Fruit fly (Drosophila melanogaster) whole organism, embryonic: ENCODE results near the gene Duox.
A peak's percentile ranks its signal among the peaks of the same experiment; 100 is the strongest.

Experiments
- Ada2b ChIP-seq: fragments of 200-800 bp; sonication (Bioruptor generic); IDR thresholded peaks from 2 replicates; pipeline ENCODE4 v1.3.6; 2022; ENCODE audit warnings: missing biosample characterization, missing genetic modification characterization
- BtbVII ChIP-seq: fragments of 200-800 bp; sonication (Bioruptor generic); optimal IDR thresholded peaks from 3 replicates; lab custom pipeline; 2017; ENCODE audit warnings: missing biosample characterization, mild to moderate bottlenecking, missing genetic modification characterization
- CG10543 ChIP-seq: fragments of 200-800 bp; sonication (Bioruptor generic); optimal IDR thresholded peaks from 3 replicates; lab custom pipeline; 2017; ENCODE audit warnings: missing biosample characterization, mild to moderate bottlenecking, missing genetic modification characterization, moderate library complexity
- CG12104 ChIP-seq: fragments of 200-800 bp; sonication (Bioruptor generic); optimal IDR thresholded peaks from 3 replicates; lab custom pipeline; 2016; ENCODE audit warnings: missing biosample characterization, missing genetic modification characterization
- CG14441 ChIP-seq: fragments of 200-800 bp; sonication (Bioruptor generic); IDR thresholded peaks from 2 replicates; pipeline ENCODE4 v1.3.6; 2022; ENCODE audit warnings: missing biosample characterization, missing genetic modification characterization
- CG15269 ChIP-seq: fragments of 200-800 bp; sonication (Bioruptor generic); optimal IDR thresholded peaks from 2 replicates; lab custom pipeline; 2018; ENCODE audit warnings: missing biosample characterization, mild to moderate bottlenecking, missing genetic modification characterization, moderate library complexity
- CG34376 ChIP-seq: fragments of 200-800 bp; sonication (Bioruptor generic); optimal IDR thresholded peaks from 2 replicates; lab custom pipeline; 2018; ENCODE audit warnings: missing biosample characterization, mild to moderate bottlenecking, missing genetic modification characterization
- CG3847 ChIP-seq: fragments of 200-800 bp; sonication (Bioruptor generic); IDR thresholded peaks from 2 replicates; pipeline ENCODE4 v1.3.6; 2022; ENCODE audit warnings: missing biosample characterization, missing genetic modification characterization
- CG42726 ChIP-seq: fragments of 200-800 bp; sonication (Bioruptor generic); IDR thresholded peaks from 2 replicates; pipeline ENCODE4 v1.3.6; 2022; ENCODE audit warnings: missing biosample characterization, missing genetic modification characterization; ENCODE audit not compliant: partially characterized antibody
- CG4617 ChIP-seq: fragments of 200-800 bp; sonication (Bioruptor generic); optimal IDR thresholded peaks from 3 replicates; lab custom pipeline; 2016; ENCODE audit warnings: missing biosample characterization, missing genetic modification characterization, borderline replicate concordance
- CG4854 ChIP-seq: fragments of 200-800 bp; sonication (Bioruptor generic); optimal IDR thresholded peaks from 2 replicates; lab custom pipeline; 2016; ENCODE audit warnings: missing biosample characterization, missing genetic modification characterization, inconsistent platforms
- CG7556 ChIP-seq: fragments of 200-800 bp; sonication (Bioruptor generic); optimal IDR thresholded peaks from 2 replicates; lab custom pipeline; 2017; ENCODE audit warnings: missing biosample characterization, mild to moderate bottlenecking, missing genetic modification characterization
- CG8281 ChIP-seq: fragments of 200-800 bp; sonication (Bioruptor generic); optimal IDR thresholded peaks from 2 replicates; lab custom pipeline; 2018; ENCODE audit warnings: missing biosample characterization, mild to moderate bottlenecking, missing genetic modification characterization, moderate library complexity
- CG8290 ChIP-seq, 3 experiments: fragments of 200-800 bp; sonication (Bioruptor generic); optimal IDR thresholded peaks; 2 replicates each; lab custom pipeline; 2016 to 2019; ENCODE audit warnings: missing biosample characterization in 3 of 3, missing genetic modification characterization in 3 of 3, mild to moderate bottlenecking in 2 of 3, moderate library complexity in 1 of 3
- CG9437 ChIP-seq: fragments of 200-800 bp; sonication (Bioruptor generic); optimal IDR thresholded peaks from 2 replicates; lab custom pipeline; 2018; ENCODE audit warnings: missing biosample characterization, mild to moderate bottlenecking, missing genetic modification characterization
- CG9727 ChIP-seq: fragments of 200-800 bp; sonication (Bioruptor generic); optimal IDR thresholded peaks from 3 replicates; lab custom pipeline; 2017; ENCODE audit warnings: missing biosample characterization, mild to moderate bottlenecking, missing genetic modification characterization
- CoRest ChIP-seq: fragments of 200-800 bp; sonication (Bioruptor generic); optimal IDR thresholded peaks from 3 replicates; lab custom pipeline; 2018; ENCODE audit warnings: missing biosample characterization, mild to moderate bottlenecking, missing genetic modification characterization, moderate library complexity
- Deaf1 ChIP-seq: fragments of 200-800 bp; optimal IDR thresholded peaks from 3 replicates; lab custom pipeline; 2019; ENCODE audit warnings: missing biosample characterization, mild to moderate bottlenecking, missing genetic modification characterization, moderate library complexity
- Hey ChIP-seq: fragments of 200-800 bp; sonication (Bioruptor generic); optimal IDR thresholded peaks from 3 replicates; lab custom pipeline; 2018; ENCODE audit warnings: missing biosample characterization, mild to moderate bottlenecking, missing genetic modification characterization
- HmgD ChIP-seq: fragments of 200-800 bp; sonication (Bioruptor generic); optimal IDR thresholded peaks from 3 replicates; lab custom pipeline; 2016; ENCODE audit warnings: missing biosample characterization, missing genetic modification characterization
- HmgZ ChIP-seq: fragments of 200-800 bp; sonication (Bioruptor generic); optimal IDR thresholded peaks from 2 replicates; lab custom pipeline; 2018; ENCODE audit warnings: missing biosample characterization, mild to moderate bottlenecking, missing genetic modification characterization
- Lpt ChIP-seq: fragments of >200 bp; optimal IDR thresholded peaks from 2 replicates; lab custom pipeline; 2018; ENCODE audit warnings: missing biosample characterization, missing genetic modification characterization
- Poxn ChIP-seq: fragments of 200-800 bp; sonication (Bioruptor generic); IDR thresholded peaks from 2 replicates; pipeline ENCODE4 v1.3.6; 2022; ENCODE audit warnings: missing biosample characterization, missing genetic modification characterization
- Sox100B ChIP-seq: fragments of 200-800 bp; sonication (Bioruptor generic); optimal IDR thresholded peaks from 3 replicates; lab custom pipeline; 2018; ENCODE audit warnings: missing biosample characterization, mild to moderate bottlenecking, missing genetic modification characterization
- Xrp1 ChIP-seq: fragments of 200-800 bp; sonication (Bioruptor generic); IDR thresholded peaks from 2 replicates; pipeline ENCODE4 v1.3.6; 2022; ENCODE audit warnings: missing biosample characterization, missing genetic modification characterization
- amos ChIP-seq: fragments of 200-800 bp; sonication (Bioruptor generic); IDR thresholded peaks from 2 replicates; pipeline ENCODE4 v1.3.6; 2022; ENCODE audit warnings: missing biosample characterization, missing genetic modification characterization; ENCODE audit not compliant: partially characterized antibody
- bcd ChIP-seq: fragments of 200-800 bp; sonication (Bioruptor generic); optimal IDR thresholded peaks from 2 replicates; lab custom pipeline; 2017; ENCODE audit warnings: missing biosample characterization, mild to moderate bottlenecking, missing genetic modification characterization
- bigmax ChIP-seq: fragments of 200-800 bp; sonication (Bioruptor generic); optimal IDR thresholded peaks from 2 replicates; lab custom pipeline; 2018; ENCODE audit warnings: missing biosample characterization, mild to moderate bottlenecking, missing genetic modification characterization
- corto ChIP-seq: fragments of 200-800 bp; sonication (Bioruptor generic); optimal IDR thresholded peaks from 2 replicates; lab custom pipeline; 2016; ENCODE audit warnings: missing biosample characterization, mild to moderate bottlenecking, missing genetic modification characterization, moderate library complexity
- dmrt11E ChIP-seq: fragments of 200-800 bp; sonication (Bioruptor generic); optimal IDR thresholded peaks from 3 replicates; lab custom pipeline; 2018; ENCODE audit warnings: missing biosample characterization, mild to moderate bottlenecking, missing genetic modification characterization, moderate library complexity
- ewg ChIP-seq: fragments of 200-800 bp; sonication (Bioruptor generic); optimal IDR thresholded peaks from 3 replicates; lab custom pipeline; 2017; ENCODE audit warnings: mild to moderate bottlenecking, missing biosample characterization, missing genetic modification reagents, missing genetic modification characterization
- gcm2 ChIP-seq: fragments of 200-800 bp; sonication (Bioruptor generic); optimal IDR thresholded peaks from 2 replicates; lab custom pipeline; 2016; ENCODE audit warnings: missing biosample characterization, missing genetic modification characterization
- gsb-n ChIP-seq: fragments of 200-800 bp; sonication (Bioruptor generic); optimal IDR thresholded peaks from 3 replicates; lab custom pipeline; 2018; ENCODE audit warnings: missing biosample characterization, mild to moderate bottlenecking, missing genetic modification characterization
- hkb ChIP-seq, 2 experiments: fragments of 200-800 bp in 1 of 2; fragments of >200 bp in 1 of 2; sonication (Bioruptor generic) in 1 of 2; IDR thresholded peaks in 1 of 2; optimal IDR thresholded peaks in 1 of 2; 2 replicates each; pipeline versions ENCODE4 v1.3.6 to Lab custom; 2017 to 2022; ENCODE audit warnings: missing biosample characterization in 1 of 2, missing genetic modification characterization in 1 of 2
- jing ChIP-seq: fragments of 200-800 bp; sonication (Bioruptor generic); optimal IDR thresholded peaks from 2 replicates; lab custom pipeline; 2018; ENCODE audit warnings: missing biosample characterization, mild to moderate bottlenecking, missing genetic modification characterization
- lbe ChIP-seq: fragments of 200-800 bp; sonication (Bioruptor generic); optimal IDR thresholded peaks from 2 replicates; lab custom pipeline; 2016; ENCODE audit warnings: missing biosample characterization, mild to moderate bottlenecking, missing genetic modification characterization
- lola ChIP-seq, 3 experiments: fragments of >200 bp in 2 of 3; fragments of 200-800 bp in 1 of 3; sonication (Bioruptor generic) in 1 of 3; optimal IDR thresholded peaks; 2 replicates each; lab custom pipeline; 2017 to 2019; ENCODE audit warnings: missing biosample characterization in 3 of 3, missing genetic modification characterization in 3 of 3, mild to moderate bottlenecking in 1 of 3, moderate library complexity in 1 of 3
- nmo ChIP-seq: fragments of 200-800 bp; sonication (Bioruptor generic); optimal IDR thresholded peaks from 2 replicates; lab custom pipeline; 2018; ENCODE audit warnings: missing biosample characterization, mild to moderate bottlenecking, missing genetic modification characterization, moderate library complexity
- nom ChIP-seq: fragments of 200-800 bp; sonication (Bioruptor generic); optimal IDR thresholded peaks from 2 replicates; lab custom pipeline; 2017; ENCODE audit warnings: missing biosample characterization, missing genetic modification characterization, mild to moderate bottlenecking, moderate library complexity, missing genetic modification reagents
- org-1 ChIP-seq: fragments of 200-800 bp; sonication (Bioruptor generic); optimal IDR thresholded peaks from 2 replicates; lab custom pipeline; 2017; ENCODE audit warnings: missing biosample characterization, missing genetic modification characterization
- pan ChIP-seq, 4 experiments: fragments of >200 bp in 3 of 4; fragments of 200-800 bp in 1 of 4; sonication (Bioruptor generic) in 1 of 4; optimal IDR thresholded peaks in 3 of 4; IDR thresholded peaks in 1 of 4; 2 replicates each; pipeline versions ENCODE4 v1.3.6 to Lab custom; 2017 to 2022; ENCODE audit warnings: missing biosample characterization in 2 of 4, missing genetic modification characterization in 2 of 4, mixed read lengths in 1 of 4
- pita ChIP-seq: fragments of 200-800 bp; sonication (Bioruptor generic); optimal IDR thresholded peaks from 2 replicates; lab custom pipeline; 2017; ENCODE audit warnings: missing biosample characterization, mild to moderate bottlenecking, missing genetic modification characterization
- sima ChIP-seq: fragments of 200-800 bp; sonication (Bioruptor generic); optimal IDR thresholded peaks from 2 replicates; lab custom pipeline; 2016; ENCODE audit warnings: missing biosample characterization, missing genetic modification characterization
- slbo ChIP-seq: fragments of 200-800 bp; sonication (Bioruptor generic); IDR thresholded peaks from 2 replicates; pipeline ENCODE4 v1.3.6; 2022; ENCODE audit warnings: missing biosample characterization, missing genetic modification characterization
- sqz ChIP-seq: fragments of 200-800 bp; sonication (Bioruptor generic); optimal IDR thresholded peaks from 3 replicates; lab custom pipeline; 2018; ENCODE audit warnings: missing biosample characterization, mild to moderate bottlenecking, missing genetic modification characterization
- ssp ChIP-seq: fragments of 200-800 bp; sonication (Bioruptor generic); IDR thresholded peaks from 2 replicates; pipeline ENCODE4 v1.3.6; 2022; ENCODE audit warnings: missing biosample characterization, missing genetic modification characterization
- trem ChIP-seq: fragments of 200-800 bp; optimal IDR thresholded peaks from 3 replicates; lab custom pipeline; 2019; ENCODE audit warnings: missing biosample characterization, mild to moderate bottlenecking, missing genetic modification characterization, moderate library complexity

Duox gene

DNA sequence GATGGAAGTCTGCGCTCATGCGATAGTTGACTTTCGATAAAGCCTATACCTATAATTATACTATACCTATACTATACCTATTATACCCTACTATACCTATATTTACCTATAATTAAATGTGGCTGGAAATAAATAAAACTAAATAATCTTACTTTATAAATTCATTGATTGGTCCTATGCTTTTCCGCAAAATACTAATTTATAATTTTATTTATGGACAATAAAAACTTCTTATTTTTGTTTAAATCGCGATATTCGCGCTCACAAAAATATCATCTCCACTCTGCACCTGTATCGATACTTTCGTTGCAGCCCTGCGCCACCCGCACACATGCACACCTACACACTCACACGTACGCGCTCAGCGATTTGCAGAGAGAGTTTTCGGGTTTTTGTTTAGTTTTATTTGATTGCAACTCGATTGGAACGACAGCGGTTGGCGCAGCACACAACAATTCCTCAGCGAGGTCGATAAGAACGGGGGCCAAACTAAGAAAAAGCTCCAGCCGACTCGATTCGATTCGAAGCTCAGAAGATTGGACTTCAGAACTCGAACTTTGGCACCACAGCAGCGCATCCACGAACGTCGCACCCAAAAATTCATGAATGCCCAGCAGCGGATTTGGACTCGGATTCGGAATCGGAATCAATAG, 44.6 kb upstream of the Duox start, which contains the start of gene CG8814 (continued):
- TF ChIP-seq Ada2b (GFP tag; lab: Robert Waterston, UW): peak; percentile 56
- peak; percentile 57 for TF ChIP-seq Deaf1 (tag; lab: Kevin White, UChicago)
- TF ChIP-seq CG10543 (GFP tag; lab: Kevin White, UChicago): peak; percentile 86
- peak; percentile 64 for TF ChIP-seq CG9437 (GFP tag; lab: Kevin White, UChicago)
- TF ChIP-seq jing (GFP tag; lab: Kevin White, UChicago): no peak
- peak; percentile 67 for TF ChIP-seq CG7556 (GFP tag; lab: Kevin White, UChicago)
- TF ChIP-seq CG8281 (tag; lab: Kevin White, UChicago): no peak
- TF ChIP-seq CG4854 (GFP tag; lab: Kevin White, UChicago): no peak
- 0 out of 2 replicates have a peak, but pooled peaks have one; percentile 14 for TF ChIP-seq CG42726 (GFP tag; lab: Robert Waterston, UW)
- TF ChIP-seq sima: no peak
- TF ChIP-seq dmrt11E (tag; lab: Kevin White, UChicago): peak; percentile 51
- TF ChIP-seq nom (GFP tag; lab: Kevin White, UChicago): peak; percentile 98
- no peak for TF ChIP-seq hkb (optimal IDR thresholded peaks at IDR 0.05; lab: Kevin White, UChicago)
- no peak for TF ChIP-seq hkb (GFP tag; IDR thresholded peaks at IDR 0.05; lab: Robert Waterston, UW)
- TF ChIP-seq Poxn: no peak
- TF ChIP-seq CG3847 (GFP tag; lab: Robert Waterston, UW): peak; percentile 73
- no peak for TF ChIP-seq pita (GFP tag; lab: Kevin White, UChicago)
- TF ChIP-seq Xrp1: peak; percentile 28; the same call in 1 of the 2 replicates
- TF ChIP-seq bcd (GFP tag; lab: Kevin White, UChicago): peak; percentile 67
- TF ChIP-seq ewg: peak; percentile 37
- TF ChIP-seq CG14441 (GFP tag; lab: Robert Waterston, UW): peak; percentile 71
- peak; percentile 77 for TF ChIP-seq CG8290 (GFP tag; optimal IDR thresholded peaks at IDR 0.05; lab: Kevin White, UChicago)
- TF ChIP-seq CG8290 (tag; optimal IDR thresholded peaks at IDR 0.05; lab: Kevin White, UChicago): peak in 1 of 2 experiments; percentile 71
- no peak for TF ChIP-seq gcm2 (GFP tag; lab: Kevin White, UChicago)
- peak; percentile 25 for TF ChIP-seq corto (GFP tag; lab: Kevin White, UChicago)
- TF ChIP-seq gsb-n (tag; lab: Kevin White, UChicago): peak; percentile 46
- TF ChIP-seq nmo (GFP tag; lab: Kevin White, UChicago): peak; percentile 90
- TF ChIP-seq CG34376 (GFP tag; lab: Kevin White, UChicago): peak; percentile 32
- no peak for TF ChIP-seq pan (optimal IDR thresholded peaks at IDR 0.05; lab: Kevin White, UChicago)
- peak in 1 of 2 experiments; percentile 41 for TF ChIP-seq pan (GFP tag; optimal IDR thresholded peaks at IDR 0.05 in 1 of 2, IDR thresholded peaks at IDR 0.05 in 1 of 2)
- TF ChIP-seq CG15269: peak; percentile 53
- TF ChIP-seq lbe (GFP tag; lab: Kevin White, UChicago): no peak
- peak; percentile 79 for TF ChIP-seq amos (GFP tag; lab: Robert Waterston, UW)
- TF ChIP-seq CG12104: peak; percentile 68
- no peak for TF ChIP-seq HmgZ (tag; lab: Kevin White, UChicago)
- peak; percentile 81 for TF ChIP-seq ssp (GFP tag; lab: Robert Waterston, UW)
- peak; percentile 62 for TF ChIP-seq Sox100B
- no peak for TF ChIP-seq org-1 (GFP tag; lab: Kevin White, UChicago)
- peak; percentile 66 for TF ChIP-seq trem (tag; lab: Kevin White, UChicago)
- no peak for TF ChIP-seq BtbVII (GFP tag; lab: Kevin White, UChicago)
- peak; percentile 79 for TF ChIP-seq CG9727 (GFP tag; lab: Kevin White, UChicago)
- no peak for TF ChIP-seq Hey (tag; lab: Kevin White, UChicago)
- TF ChIP-seq bigmax (GFP tag; lab: Kevin White, UChicago): no peak
- no peak for TF ChIP-seq Lpt (GFP tag; lab: Kevin White, UChicago)
- TF ChIP-seq slbo (GFP tag; lab: Robert Waterston, UW): peak; percentile 85
- peak; percentile 87 for TF ChIP-seq CoRest (tag; lab: Kevin White, UChicago)
- no peak for TF ChIP-seq HmgD (GFP tag; lab: Kevin White, UChicago)
- no peak for TF ChIP-seq CG4617 (GFP tag; lab: Kevin White, UChicago)
- TF ChIP-seq sqz: no peak
- TF ChIP-seq lola (GFP tag; optimal IDR thresholded peaks at IDR 0.05; lab: Kevin White, UChicago): peak in 1 of 3 experiments; percentile 74
